Fruit fly (Drosophila melanogaster) S2 (cell line): Measurements from ENCODE around the gene CG34409.

Source experiments
- CG8478 ChIP-seq: fragments of >200 bp; optimal IDR thresholded peaks from 2 replicates; lab custom pipeline; 2018
- CTCF ChIP-seq, 2 experiments: fragments of >200 bp; optimal IDR thresholded peaks; 2 replicates each; lab custom pipeline; 2018

DNA sequence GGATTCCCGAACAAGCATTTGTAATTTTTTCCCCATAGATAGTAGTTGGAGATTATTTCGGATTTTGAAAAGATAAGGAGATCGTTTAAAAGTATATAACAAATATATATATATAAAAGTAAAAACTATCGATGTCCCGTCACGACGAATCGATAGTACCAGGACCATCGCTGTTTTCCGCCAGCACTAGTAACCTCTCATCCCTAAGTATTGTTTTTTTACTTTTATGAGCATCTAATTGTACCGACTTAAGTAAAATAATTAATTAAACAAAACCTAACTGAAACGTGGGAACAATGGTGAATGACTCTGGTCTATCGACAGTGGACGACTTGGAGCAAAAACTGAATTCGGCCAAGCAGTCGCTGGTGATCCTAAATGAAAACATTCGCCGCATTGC is 5.5 kb downstream of the CG34409 start, which contains the start of gene Pnn:
- TF ChIP-seq CTCF (optimal IDR thresholded peaks at IDR 0.05; lab: Kevin White, UChicago) (no peak), CG8478 (lab: Kevin White, UChicago) (no peak)
